Worm (Caenorhabditis elegans): ENCODE data around the gene adal-1.

- TF ChIP-seq ham-2 (GFP tag; optimal IDR thresholded peaks at IDR 0.05) (no peak), snpc-4 (tag; optimal IDR thresholded peaks at IDR 0.05) (no peak), nhr-2 (tag; optimal IDR thresholded peaks at IDR 0.05) (no peak), ceh-39 (tag; optimal IDR thresholded peaks at IDR 0.05) (no peak), unc-62 (GFP tag; optimal IDR thresholded peaks at IDR 0.05) (no peak), nhr-237 (tag; optimal IDR thresholded peaks at IDR 0.05) (no peak), pha-4 (tag; optimal IDR thresholded peaks at IDR 0.05) (no peak), lin-13 (tag; optimal IDR thresholded peaks at IDR 0.05) (no peak), nhr-12 (tag; optimal IDR thresholded peaks at IDR 0.05) (no peak)
These were observed 46.7 kb downstream of the adal-1 start for ce11 chrII:6846723-6847122.

Measured in whole organism, mixed stage, embryonic.